Fruit fly (Drosophila melanogaster): ENCODE data around the gene exex.
A peak's percentile ranks its signal among the peaks of the same experiment; 100 is the strongest.

The exex gene

DNA sequence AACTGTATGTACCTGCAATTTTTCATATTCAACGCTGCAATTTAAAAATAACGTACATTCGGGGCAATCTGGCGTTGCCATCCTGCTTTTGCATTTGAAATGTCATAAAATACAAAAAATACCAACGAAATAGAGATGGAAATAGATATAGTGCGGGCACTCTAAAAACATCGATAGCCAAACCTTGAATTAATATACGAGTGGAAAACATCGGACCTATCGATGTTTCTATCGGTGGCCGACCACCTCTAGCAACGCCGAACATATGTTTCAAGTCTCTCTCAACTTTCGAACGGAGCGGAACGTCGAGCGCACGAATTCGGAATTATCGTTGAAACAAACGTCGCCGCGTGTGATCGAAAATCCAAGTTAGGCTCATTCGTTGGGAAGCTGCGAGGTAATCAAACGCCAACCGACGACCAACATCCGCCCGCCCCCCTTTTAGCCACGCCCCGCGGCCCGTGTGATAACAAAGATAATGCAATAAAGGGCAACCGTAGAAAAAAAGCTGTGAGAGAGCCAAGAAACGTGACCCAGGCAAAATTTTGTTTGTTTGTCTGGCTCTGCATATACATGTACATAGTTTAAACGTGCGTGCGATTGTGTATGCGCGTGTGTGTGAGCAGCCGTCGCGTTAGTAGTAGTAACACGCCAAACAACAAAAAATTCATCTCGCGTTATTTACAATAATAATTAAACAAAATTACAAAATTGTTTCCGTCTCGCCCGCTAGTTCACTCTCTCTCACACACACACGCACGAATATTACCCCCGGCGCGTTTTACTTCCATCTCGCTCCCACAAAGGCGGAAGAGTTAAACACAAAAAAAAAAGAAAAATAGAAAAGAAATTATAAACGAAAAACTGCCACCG, 31.0 kb downstream of the exex start, which contains the start of gene nmo (continued):
- TF ChIP-seq CG7963 (GFP tag; IDR thresholded peaks at IDR 0.05; ENCODE audit: partially characterized antibody): no peak
- TF ChIP-seq gfzf (GFP tag; optimal IDR thresholded peaks at IDR 0.05): peak; percentile 59
- no peak for TF ChIP-seq tna (GFP tag; IDR thresholded peaks at IDR 0.05; ENCODE audit: partially characterized antibody)
- no peak for TF ChIP-seq CG3065 (GFP tag; optimal IDR thresholded peaks at IDR 0.05)
- TF ChIP-seq croc (GFP tag; conservative IDR thresholded peaks at IDR 0.05): no peak
- no peak for TF ChIP-seq CG7786 (GFP tag; optimal IDR thresholded peaks at IDR 0.05)
- no peak for TF ChIP-seq CG2875 (GFP tag; optimal IDR thresholded peaks at IDR 0.05)
- no peak for TF ChIP-seq MTF-1 (GFP tag; optimal IDR thresholded peaks at IDR 0.05; ENCODE audit: borderline replicate concordance)
- no peak for TF ChIP-seq HLH54F (GFP tag; optimal IDR thresholded peaks at IDR 0.05)
- TF ChIP-seq CG9797 (GFP tag; optimal IDR thresholded peaks at IDR 0.05): peak; percentile 84
- TF ChIP-seq emc (GFP tag; optimal IDR thresholded peaks at IDR 0.05): no peak
- no peak for TF ChIP-seq CG12155 (GFP tag; optimal IDR thresholded peaks at IDR 0.05)
- no peak for TF ChIP-seq CG30403 (GFP tag; optimal IDR thresholded peaks at IDR 0.05)
- no peak for TF ChIP-seq CG2889 (GFP tag; IDR thresholded peaks at IDR 0.05)
- no peak for TF ChIP-seq wek (GFP tag; optimal IDR thresholded peaks at IDR 0.05)
- TF ChIP-seq fu2 (GFP tag; optimal IDR thresholded peaks at IDR 0.05): no peak
- TF ChIP-seq jumu (GFP tag; optimal IDR thresholded peaks at IDR 0.05): peak; percentile 5
- TF ChIP-seq fd102C (GFP tag; optimal IDR thresholded peaks at IDR 0.05): no peak
- TF ChIP-seq da (GFP tag; optimal IDR thresholded peaks at IDR 0.05): no peak
- peak; percentile 66 for TF ChIP-seq Ets65A (GFP tag)
- no peak for TF ChIP-seq Nf-YA (GFP tag; IDR thresholded peaks at IDR 0.05)
- no peak for TF ChIP-seq CG13287 (GFP tag; IDR thresholded peaks at IDR 0.05; ENCODE audit: partially characterized antibody)
- peak; percentile 31 for TF ChIP-seq CG2678 (tag; optimal IDR thresholded peaks at IDR 0.05)
- no peak for TF ChIP-seq CG18011 (GFP tag; optimal IDR thresholded peaks at IDR 0.05)
- no peak for TF ChIP-seq Awh (GFP tag; IDR thresholded peaks at IDR 0.05)
- peak; percentile 31 for TF ChIP-seq CG6683 (GFP tag; optimal IDR thresholded peaks at IDR 0.05)
- TF ChIP-seq CG9876 (GFP tag; optimal IDR thresholded peaks at IDR 0.05): no peak
- no peak for TF ChIP-seq stc (GFP tag; IDR thresholded peaks at IDR 0.05)
- TF ChIP-seq CG4617 (GFP tag; optimal IDR thresholded peaks at IDR 0.05; ENCODE audit: borderline replicate concordance): no peak
- TF ChIP-seq hb (GFP tag; IDR thresholded peaks at IDR 0.05; ENCODE audit: partially characterized antibody): no peak
- TF ChIP-seq Ravus (GFP tag; IDR thresholded peaks at IDR 0.05): no peak
- TF ChIP-seq Dek (tag; optimal IDR thresholded peaks at IDR 0.05): no peak
- TF ChIP-seq CG4854 (GFP tag; optimal IDR thresholded peaks at IDR 0.05): peak; percentile 39
- no peak for TF ChIP-seq dmrt11E (tag; optimal IDR thresholded peaks at IDR 0.05)
- TF ChIP-seq ac (GFP tag; optimal IDR thresholded peaks at IDR 0.05): no peak
- peak; percentile 58 for TF ChIP-seq CG17568 (GFP tag; optimal IDR thresholded peaks at IDR 0.05)
- no peak for TF ChIP-seq p53 (GFP tag; optimal IDR thresholded peaks at IDR 0.05)
- TF ChIP-seq CG7372 (GFP tag; IDR thresholded peaks at IDR 0.05): no peak
- no peak for TF ChIP-seq mld (GFP tag; IDR thresholded peaks at IDR 0.05; ENCODE audit: partially characterized antibody)
- peak in 1 of 3 experiments; percentile 82 for TF ChIP-seq Stat92E (GFP tag; optimal IDR thresholded peaks at IDR 0.05)
- TF ChIP-seq tin (GFP tag; optimal IDR thresholded peaks at IDR 0.05): peak; percentile 34
- TF ChIP-seq luna (GFP tag; optimal IDR thresholded peaks at IDR 0.05): peak; percentile 28
- TF ChIP-seq amos (GFP tag; IDR thresholded peaks at IDR 0.05; ENCODE audit: partially characterized antibody): no peak
- no peak for TF ChIP-seq CG18599 (GFP tag; optimal IDR thresholded peaks at IDR 0.05)
- TF ChIP-seq CG14050 (GFP tag; IDR thresholded peaks at IDR 0.05): no peak
- TF ChIP-seq NK7.1 (GFP tag; optimal IDR thresholded peaks at IDR 0.05): peak; percentile 29
- TF ChIP-seq Hand (GFP tag; optimal IDR thresholded peaks at IDR 0.05): peak; percentile 55
- TF ChIP-seq CG9932 (GFP tag; IDR thresholded peaks at IDR 0.05): no peak

Data from whole organism, embryonic.